Fruit fly (Drosophila melanogaster): ENCODE results near the gene mfr.

The mfr gene

dm6 chr3L:8869326-8869725 lies 43.1 kb downstream of the mfr start:
- TF ChIP-seq Hr4 (GFP tag; optimal IDR thresholded peaks at IDR 0.05) (no peak), cyc (GFP tag; optimal IDR thresholded peaks at IDR 0.05) (no peak), CG6854 (GFP tag; optimal IDR thresholded peaks at IDR 0.05) (no peak), pdm3 (GFP tag; optimal IDR thresholded peaks at IDR 0.05) (no peak), CG8632 (GFP tag; optimal IDR thresholded peaks at IDR 0.05) (no peak), Sox102F (GFP tag; optimal IDR thresholded peaks at IDR 0.05) (no peak), Eip78C (GFP tag) (no peak), CG4318 (GFP tag; optimal IDR thresholded peaks at IDR 0.05) (no peak), salr (GFP tag; optimal IDR thresholded peaks at IDR 0.05) (no peak), lz (GFP tag; optimal IDR thresholded peaks at IDR 0.05) (no peak), fkh (GFP tag; optimal IDR thresholded peaks at IDR 0.05) (no peak), ss (GFP tag; optimal IDR thresholded peaks at IDR 0.05) (no peak)

dm6 chr3L:8865185-8865584 lies 47.3 kb downstream of the mfr start:
- TF ChIP-seq dac (GFP tag; optimal IDR thresholded peaks at IDR 0.05) (no peak), dsx (GFP tag; optimal IDR thresholded peaks at IDR 0.05; ENCODE audit: poor library complexity, severe bottlenecking) (no peak), Blimp-1 (GFP tag; optimal IDR thresholded peaks at IDR 0.05) (no peak), Eip78C (GFP tag) (peak; percentile 27), eg (GFP tag; IDR thresholded peaks at IDR 0.05) (peak; percentile 39; the same call in 1 of the 3 replicates), CG15336 (GFP tag; IDR thresholded peaks at IDR 0.05) (peak; percentile 48; the same call in 1 of the 2 replicates), CG3919 (GFP tag; optimal IDR thresholded peaks at IDR 0.05) (no peak), CG8119 (GFP tag; IDR thresholded peaks at IDR 0.05) (0 out of 3 replicates have a peak, but pooled peaks have one; percentile 15), CG6854 (GFP tag; optimal IDR thresholded peaks at IDR 0.05) (no peak), CG1621 (tag; optimal IDR thresholded peaks at IDR 0.05) (no peak), CG10631 (GFP tag; optimal IDR thresholded peaks at IDR 0.05) (no peak), net (GFP tag; optimal IDR thresholded peaks at IDR 0.05) (no peak), vri (GFP tag; optimal IDR thresholded peaks at IDR 0.05) (no peak), Hr38 (GFP tag; optimal IDR thresholded peaks at IDR 0.05) (no peak), achi (GFP tag; optimal IDR thresholded peaks at IDR 0.05) (no peak), OdsH (GFP tag; optimal IDR thresholded peaks at IDR 0.05) (peak; percentile 0), Eip93F (GFP tag; optimal IDR thresholded peaks at IDR 0.05) (no peak), lz (GFP tag; optimal IDR thresholded peaks at IDR 0.05) (no peak), pdm3 (GFP tag; optimal IDR thresholded peaks at IDR 0.05) (no peak), fkh (GFP tag; optimal IDR thresholded peaks at IDR 0.05) (no peak), Lpt (GFP tag; optimal IDR thresholded peaks at IDR 0.05) (no peak), ss (GFP tag; optimal IDR thresholded peaks at IDR 0.05) (peak in 1 of 2 experiments; percentile 76), Hr39 (GFP tag; optimal IDR thresholded peaks at IDR 0.05) (no peak), cyc (GFP tag; optimal IDR thresholded peaks at IDR 0.05) (no peak), CG32006 (GFP tag; optimal IDR thresholded peaks at IDR 0.05) (peak; percentile 30), Sox15 (GFP tag; optimal IDR thresholded peaks at IDR 0.05) (no peak)

dm6 chr3L:8860746-8861145 lies 51.7 kb downstream of the mfr start:
- TF ChIP-seq CG6163 (GFP tag; IDR thresholded peaks at IDR 0.05) (no peak), acj6 (GFP tag; optimal IDR thresholded peaks at IDR 0.05) (no peak), CG6792 (GFP tag; optimal IDR thresholded peaks at IDR 0.05) (no peak), dsx (GFP tag; optimal IDR thresholded peaks at IDR 0.05; ENCODE audit: poor library complexity, severe bottlenecking) (no peak), CG6808 (GFP tag; optimal IDR thresholded peaks at IDR 0.05) (no peak), lz (GFP tag; optimal IDR thresholded peaks at IDR 0.05) (no peak), Ets96B (tag; optimal IDR thresholded peaks at IDR 0.05) (no peak), CG16779 (tag; optimal IDR thresholded peaks at IDR 0.05) (no peak), ss (GFP tag; optimal IDR thresholded peaks at IDR 0.05) (no peak), cyc (GFP tag; optimal IDR thresholded peaks at IDR 0.05) (no peak), esn (GFP tag; optimal IDR thresholded peaks at IDR 0.05) (no peak), Hr4 (GFP tag; optimal IDR thresholded peaks at IDR 0.05) (no peak), spab (GFP tag; optimal IDR thresholded peaks at IDR 0.05) (no peak), net (GFP tag; optimal IDR thresholded peaks at IDR 0.05) (no peak), CG8119 (GFP tag; IDR thresholded peaks at IDR 0.05) (no peak), Blimp-1 (GFP tag; optimal IDR thresholded peaks at IDR 0.05) (no peak), CG15336 (GFP tag; IDR thresholded peaks at IDR 0.05) (no peak), fkh (GFP tag; optimal IDR thresholded peaks at IDR 0.05) (no peak)

Measured in whole organism, prepupa.